Worm (Caenorhabditis elegans) whole organism, L4 larva: ENCODE data around the gene F14H12.2.

Source experiments
- F26F4.8 ChIP-seq: fragments of 200-800 bp; sonication (Bioruptor generic); conservative IDR thresholded peaks from 2 replicates; pipeline ENCODE4 v1.3.6; 2022; ENCODE audit warnings: missing genetic modification characterization, missing compliant biosample characterization
- T20F7.1 ChIP-seq: fragments of 200-800 bp; sonication (Bioruptor generic); optimal IDR thresholded peaks from 2 replicates; lab custom pipeline; 2018; ENCODE audit warnings: mild to moderate bottlenecking, missing genetic modification characterization, missing compliant biosample characterization
- Y5F2A.4 ChIP-seq: fragments of 200-800 bp; sonication (Bioruptor generic); optimal IDR thresholded peaks from 2 replicates; lab custom pipeline; 2018; ENCODE audit warnings: mild to moderate bottlenecking, missing genetic modification characterization, missing compliant biosample characterization
- Y75B8A.6 ChIP-seq: fragments of 200-800 bp; sonication (Bioruptor generic); IDR thresholded peaks from 2 replicates; pipeline ENCODE4 v1.3.6; 2022; ENCODE audit warnings: missing genetic modification reagents, missing genetic modification characterization, missing compliant biosample characterization
- aha-1 ChIP-seq: fragments of 150-350 bp; peaks from one replicate; lab custom pipeline; 2014; ENCODE audit warnings: missing biosample characterization, missing genetic modification characterization
- ceh-82 ChIP-seq: sonication (generic microtip); optimal IDR thresholded peaks from 2 replicates; lab custom pipeline; 2017; ENCODE audit warnings: missing biosample characterization, missing genetic modification characterization
- ces-1 ChIP-seq: fragments of 150-350 bp; sonication (generic microtip); optimal IDR thresholded peaks from 4 replicates; lab custom pipeline; 2014; ENCODE audit warnings: missing biosample characterization, missing genetic modification reagents, missing genetic modification characterization
- cey-2 ChIP-seq: sonication (generic microtip); optimal IDR thresholded peaks from 3 replicates; lab custom pipeline; 2017; ENCODE audit warnings: missing genetic modification characterization, mild to moderate bottlenecking, missing compliant biosample characterization, antibody characterized with exemption, borderline replicate concordance; ENCODE audit not compliant: insufficient read depth
- ctbp-1 ChIP-seq: fragments of 200-800 bp; sonication (Bioruptor generic); IDR thresholded peaks from 2 replicates; pipeline ENCODE4 v1.3.6; 2022; ENCODE audit warnings: missing genetic modification reagents, missing genetic modification characterization, missing compliant biosample characterization
- fkh-10 ChIP-seq: fragments of 150-350 bp; optimal IDR thresholded peaks from 2 replicates; lab custom pipeline; 2014; ENCODE audit warnings: missing biosample characterization, missing genetic modification reagents, missing genetic modification characterization
- gei-8 ChIP-seq: fragments of 200-800 bp; sonication (Bioruptor generic); optimal IDR thresholded peaks from 2 replicates; lab custom pipeline; 2018; ENCODE audit warnings: mild to moderate bottlenecking, missing genetic modification characterization, missing compliant biosample characterization
- hmg-1.1 ChIP-seq: fragments of 200-800 bp; sonication (Bioruptor generic); IDR thresholded peaks from 2 replicates; pipeline ENCODE4 v1.3.6; 2022; ENCODE audit warnings: missing genetic modification reagents, missing genetic modification characterization, missing compliant biosample characterization
- lin-38 ChIP-seq: fragments of 200-800 bp; sonication (Bioruptor generic); IDR thresholded peaks from 2 replicates; pipeline ENCODE4 v1.3.6; 2022; ENCODE audit warnings: missing genetic modification reagents, missing genetic modification characterization, missing compliant biosample characterization
- lin-39 ChIP-seq: fragments of 150-350 bp; optimal IDR thresholded peaks from 2 replicates; lab custom pipeline; 2014; ENCODE audit warnings: missing biosample characterization, missing genetic modification reagents, missing genetic modification characterization
- lsy-2 ChIP-seq, 2 experiments: fragments of 150-350 bp in 1 of 2; sonication (generic microtip) in 1 of 2; optimal IDR thresholded peaks; 2 replicates each; lab custom pipeline; 2014 to 2017; ENCODE audit warnings: missing biosample characterization in 2 of 2, missing genetic modification characterization in 2 of 2
- mdt-29 ChIP-seq: fragments of 200-800 bp; sonication (Bioruptor generic); IDR thresholded peaks from 2 replicates; pipeline ENCODE4 v1.3.6; 2022; ENCODE audit warnings: missing genetic modification reagents, missing genetic modification characterization, missing compliant biosample characterization
- mes-2 ChIP-seq: sonication (generic microtip); optimal IDR thresholded peaks from 2 replicates; lab custom pipeline; 2016; ENCODE audit warnings: missing genotype, mild to moderate bottlenecking, missing genetic modification characterization, missing compliant biosample characterization; ENCODE audit not compliant: poor library complexity, severe bottlenecking
- mxl-2 ChIP-seq: fragments of 200-800 bp; sonication (Bioruptor generic); conservative IDR thresholded peaks from 2 replicates; pipeline ENCODE4 v1.3.6; 2022; ENCODE audit warnings: missing genetic modification reagents, missing genetic modification characterization, missing compliant biosample characterization
- nhr-11 ChIP-seq: fragments of 150-350 bp; optimal IDR thresholded peaks from 2 replicates; lab custom pipeline; 2014; ENCODE audit warnings: missing biosample characterization, missing genetic modification characterization
- nhr-111 ChIP-seq: fragments of 200-800 bp; sonication (Bioruptor generic); optimal IDR thresholded peaks from 2 replicates; lab custom pipeline; 2018; ENCODE audit warnings: mild to moderate bottlenecking, missing genetic modification characterization, missing compliant biosample characterization
- nhr-48 ChIP-seq: sonication (generic microtip); optimal IDR thresholded peaks from 2 replicates; lab custom pipeline; 2016; ENCODE audit warnings: mild to moderate bottlenecking, missing genetic modification characterization, missing compliant biosample characterization
- nhr-6 ChIP-seq: fragments of 150-350 bp; optimal IDR thresholded peaks from 2 replicates; lab custom pipeline; 2014; ENCODE audit warnings: missing biosample characterization, missing genetic modification characterization
- nhr-77 ChIP-seq: fragments of 150-350 bp; optimal IDR thresholded peaks from 2 replicates; lab custom pipeline; 2014; ENCODE audit warnings: missing biosample characterization, missing genetic modification characterization
- rbr-2 ChIP-seq: sonication (generic microtip); optimal IDR thresholded peaks from 2 replicates; lab custom pipeline; 2016; ENCODE audit warnings: missing genotype, missing genetic modification characterization, missing compliant biosample characterization
- saeg-2 ChIP-seq: fragments of 200-800 bp; sonication (Bioruptor generic); IDR thresholded peaks from 2 replicates; pipeline ENCODE4 v1.3.6; 2022; ENCODE audit warnings: missing genetic modification reagents, missing genetic modification characterization, missing compliant biosample characterization
- set-16 ChIP-seq: fragments of 200-800 bp; sonication (Bioruptor generic); IDR thresholded peaks from 2 replicates; pipeline ENCODE4 v1.3.6; 2022; ENCODE audit warnings: missing genetic modification reagents, missing genetic modification characterization, missing compliant biosample characterization
- skn-1 ChIP-seq: fragments of 150-350 bp; optimal IDR thresholded peaks from 2 replicates; lab custom pipeline; 2014; ENCODE audit warnings: missing biosample characterization, missing genetic modification characterization
- spr-1 ChIP-seq: sonication (generic microtip); optimal IDR thresholded peaks from 2 replicates; lab custom pipeline; 2016; ENCODE audit warnings: mild to moderate bottlenecking, missing genetic modification characterization, missing compliant biosample characterization
- spr-3 ChIP-seq: fragments of 200-800 bp; sonication (Bioruptor generic); optimal IDR thresholded peaks from 2 replicates; lab custom pipeline; 2018; ENCODE audit warnings: mild to moderate bottlenecking, missing genetic modification characterization, missing compliant biosample characterization
- tag-97 ChIP-seq: fragments of 200-800 bp; sonication (Bioruptor generic); IDR thresholded peaks from 2 replicates; pipeline ENCODE4 v1.3.6; 2022; ENCODE audit warnings: missing genetic modification characterization, missing compliant biosample characterization
- tra-1 ChIP-seq: fragments of 200-800 bp; sonication (Bioruptor generic); IDR thresholded peaks from 2 replicates; pipeline ENCODE4 v1.3.6; 2022; ENCODE audit warnings: missing genetic modification reagents, missing genetic modification characterization, missing compliant biosample characterization
- unc-62 ChIP-seq, 3 experiments: fragments of 150-350 bp in 1 of 3; sonication (generic microtip); optimal IDR thresholded peaks in 2 of 3; peaks in 1 of 3; 1 replicate in 1 of 3; 2 replicates in 2 of 3; lab custom pipeline; 2014 to 2017; ENCODE audit warnings: missing biosample characterization in 3 of 3, missing genetic modification characterization in 3 of 3, missing genetic modification reagents in 3 of 3, missing genotype in 1 of 3
- zfp-2 ChIP-seq: sonication (generic microtip); optimal IDR thresholded peaks from 2 replicates; lab custom pipeline; 2016; ENCODE audit warnings: mild to moderate bottlenecking, missing genetic modification characterization, missing compliant biosample characterization
- zfp-3 ChIP-seq: fragments of 200-800 bp; sonication (Bioruptor generic); conservative IDR thresholded peaks from 2 replicates; pipeline ENCODE4 v1.3.6; 2022; ENCODE audit warnings: missing genetic modification reagents, missing genetic modification characterization, missing compliant biosample characterization

F14H12.2 gene

DNA sequence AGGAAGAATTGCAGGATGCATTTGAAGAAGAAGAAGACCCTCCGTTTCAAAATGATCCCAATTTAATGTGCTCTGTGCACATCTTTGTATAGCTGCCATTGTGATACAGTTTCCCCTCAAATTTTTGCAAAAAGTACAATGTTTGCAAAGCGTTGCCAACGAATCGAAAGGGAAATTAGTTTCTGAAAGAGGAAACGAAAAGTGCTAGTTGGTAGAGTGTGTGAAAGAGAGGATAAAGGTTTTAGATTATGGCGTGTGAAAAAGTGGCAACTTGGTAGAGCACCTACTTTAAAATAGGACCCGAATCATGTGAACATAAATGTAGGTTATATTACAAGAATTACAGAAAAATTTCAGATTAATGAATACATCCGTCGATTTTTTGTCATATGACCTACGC lies 38.6 kb upstream of the F14H12.2 start, which contains the start of gene C52B9.8:
Gene C52B9.8, minus strand, starts transcription at position 101 of the 400 bp plus-strand sequence.
- no peak for TF ChIP-seq lsy-2 (tag; optimal IDR thresholded peaks at IDR 0.05; lab: Kevin White, UChicago)
- TF ChIP-seq cey-2 (tag; lab: Kevin White, UChicago) = no peak
- TF ChIP-seq gei-8 = no peak
- no peak for TF ChIP-seq rbr-2 (tag; lab: Kevin White, UChicago)
- no peak for TF ChIP-seq zfp-2 (tag; lab: Kevin White, UChicago)
- TF ChIP-seq F26F4.8 (GFP tag; lab: Robert Waterston, UW) = no peak

DNA sequence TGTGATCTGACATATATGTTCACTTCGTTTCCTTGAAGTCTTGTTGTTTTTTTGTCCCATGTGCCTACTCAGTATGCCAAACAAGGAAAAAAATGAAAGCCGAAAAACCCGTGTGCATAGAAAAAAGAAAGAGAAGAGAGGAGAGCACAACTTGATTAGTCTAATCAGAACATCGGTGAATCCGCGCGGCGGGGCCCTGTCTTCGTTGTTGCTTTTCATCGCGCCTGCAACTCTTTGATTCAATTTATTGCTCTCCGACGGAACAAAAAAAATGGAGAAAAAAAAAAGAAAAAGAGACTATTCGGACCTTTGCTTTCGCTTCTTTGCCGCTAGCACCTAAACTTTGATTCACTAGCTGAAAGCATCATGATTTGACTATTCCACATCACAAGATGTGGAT lies 35.4 kb upstream of the F14H12.2 start:
- peak; percentile 65 for TF ChIP-seq ctbp-1 (GFP tag; lab: Robert Waterston, UW)
- TF ChIP-seq ces-1 (GFP tag; lab: Kevin White, UChicago) = peak; percentile 83
- peak; percentile 90 for TF ChIP-seq fkh-10 (GFP tag; lab: Kevin White, UChicago)
- no peak for TF ChIP-seq zfp-3 (GFP tag; lab: Robert Waterston, UW)
- no peak for TF ChIP-seq saeg-2
- TF ChIP-seq tra-1 (GFP tag; lab: Robert Waterston, UW) = no peak
- TF ChIP-seq mes-2 (tag; lab: Kevin White, UChicago) = no peak
- TF ChIP-seq Y5F2A.4 (GFP tag; lab: Kevin White, UChicago) = no peak
- no peak for TF ChIP-seq skn-1 (tag; lab: Kevin White, UChicago)
- TF ChIP-seq T20F7.1 (GFP tag; lab: Kevin White, UChicago) = no peak
- no peak for TF ChIP-seq nhr-111 (GFP tag; lab: Kevin White, UChicago)
- no peak for TF ChIP-seq nhr-11 (tag; lab: Kevin White, UChicago)
- TF ChIP-seq, all 104 proteins: peak for 3

DNA sequence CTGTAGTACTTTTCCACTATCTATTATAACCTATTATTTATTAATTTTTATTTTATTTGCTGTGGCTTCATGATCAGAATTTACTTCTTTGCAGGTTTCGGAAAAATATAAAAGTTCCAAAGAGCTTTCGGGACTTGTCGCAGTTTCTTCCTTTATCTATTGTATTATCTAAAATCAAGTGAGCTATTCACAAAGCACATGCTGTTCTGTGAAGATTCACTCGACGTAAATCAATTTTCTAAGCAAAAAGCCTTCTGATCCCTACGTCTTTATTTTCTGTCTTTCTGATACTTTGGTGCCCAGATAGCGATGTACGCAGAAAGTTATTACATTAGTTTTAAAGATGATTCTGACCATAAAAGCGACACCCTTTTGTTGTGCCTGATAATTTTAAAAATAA lies 33.2 kb upstream of the F14H12.2 start:
- peak; percentile 31 for TF ChIP-seq ces-1 (GFP tag; lab: Kevin White, UChicago)
- peak; percentile 82 for TF ChIP-seq fkh-10 (GFP tag; lab: Kevin White, UChicago)
- TF ChIP-seq lin-39 (tag; lab: Kevin White, UChicago) = no peak
- TF ChIP-seq nhr-48 (tag; lab: Kevin White, UChicago) = no peak
- TF ChIP-seq mxl-2 (GFP tag; lab: Robert Waterston, UW) = no peak
- TF ChIP-seq mdt-29 = no peak
- TF ChIP-seq spr-3 (GFP tag; lab: Kevin White, UChicago) = no peak

DNA sequence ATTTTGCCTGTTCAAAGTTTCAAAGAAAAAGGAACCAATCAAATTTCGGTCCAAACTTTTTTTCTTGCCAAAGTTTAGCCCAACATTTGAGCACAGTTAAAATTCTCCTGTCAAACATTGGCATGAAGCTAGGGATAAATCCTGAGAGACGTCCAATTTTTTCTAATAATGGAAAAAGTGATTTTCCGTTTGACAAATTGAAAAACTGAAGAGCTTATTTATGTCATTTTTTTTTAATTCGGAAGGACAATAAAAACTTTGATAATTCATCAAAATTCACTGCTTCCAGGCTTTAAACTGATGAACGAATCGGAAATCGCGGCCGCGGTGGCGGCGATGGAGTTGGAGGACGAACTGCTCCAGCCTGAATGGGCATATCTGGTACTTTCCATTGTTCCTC lies 29.7 kb upstream of the F14H12.2 start, which contains the start of gene dop-6:
Gene dop-6, plus strand, starts transcription at position 301 of the 400 bp plus-strand sequence.
- no peak for TF ChIP-seq ceh-82
- TF ChIP-seq mes-2 (tag; lab: Kevin White, UChicago) = no peak
- TF ChIP-seq Y75B8A.6 = no peak
- TF ChIP-seq lin-38 (GFP tag; lab: Robert Waterston, UW) = no peak
- no peak for TF ChIP-seq tag-97 (GFP tag; lab: Robert Waterston, UW)
- no peak for TF ChIP-seq spr-1
- TF ChIP-seq hmg-1.1 (GFP tag; lab: Robert Waterston, UW) = no peak

DNA sequence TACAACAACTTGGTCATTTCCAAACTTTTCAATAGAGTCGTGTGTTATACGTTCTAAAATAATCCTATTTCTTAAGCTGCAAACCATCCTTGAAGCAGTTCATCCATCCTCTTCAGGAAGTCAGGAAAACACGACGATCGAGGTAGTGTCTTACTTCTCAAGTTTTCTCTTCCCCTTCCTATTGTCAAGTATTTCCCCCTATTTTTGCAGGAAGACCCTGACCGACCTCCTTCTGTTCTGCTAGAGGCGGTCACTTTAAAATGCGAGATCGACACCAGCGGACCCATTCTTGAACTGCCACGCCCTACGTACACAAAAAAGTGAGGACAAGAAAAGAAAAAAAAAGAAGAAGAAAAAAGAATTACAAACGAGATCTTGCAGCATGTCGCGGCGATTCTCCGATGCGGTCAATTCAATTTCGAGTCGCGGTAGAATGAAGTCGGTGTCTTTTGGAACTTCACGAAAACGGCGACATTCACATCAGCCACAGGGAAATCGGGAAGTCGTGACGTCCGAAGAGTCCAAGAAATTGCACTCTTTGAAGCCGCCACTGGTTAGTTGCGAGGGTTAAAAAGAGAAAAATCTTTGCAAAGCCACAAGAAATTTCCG lies 27.3 kb upstream of the F14H12.2 start:
- TF ChIP-seq set-16 (GFP tag; lab: Robert Waterston, UW) (no peak), unc-62 (GFP tag; optimal IDR thresholded peaks at IDR 0.05 in 1 of 2; lab: Kevin White, UChicago) (peak in 1 of 2 experiments; percentile 78), unc-62 (tag; optimal IDR thresholded peaks at IDR 0.05; lab: Kevin White, UChicago) (no peak), lin-38 (GFP tag; lab: Robert Waterston, UW) (no peak), fkh-10 (GFP tag; lab: Kevin White, UChicago) (peak; percentile 51), nhr-77 (tag; lab: Kevin White, UChicago) (no peak), gei-8 (no peak), nhr-6 (tag; lab: Kevin White, UChicago) (no peak), saeg-2 (no peak), zfp-3 (GFP tag; lab: Robert Waterston, UW) (no peak), spr-3 (GFP tag; lab: Kevin White, UChicago) (no peak), aha-1 (tag; lab: Kevin White, UChicago) (peak; percentile 17), mdt-29 (no peak)
